Worm (Caenorhabditis elegans) whole organism, L3 larva: Measurements from ENCODE around the gene F54H12.2.

Source experiments
- ama-1 ChIP-seq: fragments of 150-350 bp; optimal IDR thresholded peaks from 2 replicates; lab custom pipeline; 2018
- egl-27 ChIP-seq: sonication (generic microtip); optimal IDR thresholded peaks from 4 replicates; lab custom pipeline; 2017; ENCODE audit warnings: missing biosample characterization, missing genetic modification reagents, missing genetic modification characterization
- unc-39 ChIP-seq: sonication (generic microtip); optimal IDR thresholded peaks from 4 replicates; lab custom pipeline; 2017; ENCODE audit warnings: missing biosample characterization, missing genetic modification characterization

DNA sequence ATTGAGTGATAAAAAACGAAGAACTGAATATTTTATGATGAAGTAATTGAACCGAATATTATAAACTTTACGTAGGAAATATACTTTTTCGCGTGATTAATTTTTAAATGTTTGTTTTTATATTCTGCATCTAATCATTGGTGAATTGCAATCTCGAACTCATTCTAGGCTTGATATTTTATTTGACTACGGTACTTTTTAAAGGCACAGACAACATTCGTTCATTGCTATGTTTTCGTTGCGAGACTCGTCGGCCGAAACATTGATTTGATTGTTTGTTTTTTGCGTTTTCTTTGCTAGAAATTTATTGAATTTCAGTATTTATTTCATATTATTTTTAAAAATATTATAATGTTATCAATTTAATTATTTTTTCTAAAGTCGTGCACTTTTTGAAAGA, 13.4 kb downstream of the F54H12.2 start, which contains the start of gene C06G4.4:
- TF ChIP-seq ama-1 (lab: Kevin White, UChicago) (no peak), unc-39 (tag; lab: Kevin White, UChicago) (no peak), egl-27 (tag; lab: Kevin White, UChicago) (no peak)
